Worm (Caenorhabditis elegans) whole organism, mixed stage, embryonic: ENCODE results near the gene uig-1.

ENCODE experiments used
- M03D4.4 ChIP-seq: sonication (generic microtip); optimal IDR thresholded peaks from 2 replicates; lab custom pipeline; 2017; ENCODE audit warnings: mild to moderate bottlenecking, missing genetic modification characterization, missing compliant biosample characterization
- blmp-1 ChIP-seq: fragments of 150-350 bp; optimal IDR thresholded peaks from 2 replicates; lab custom pipeline; 2014; ENCODE audit warnings: missing biosample characterization, missing genetic modification characterization
- ceh-39 ChIP-seq: fragments of 150-350 bp; optimal IDR thresholded peaks from 2 replicates; lab custom pipeline; 2014; ENCODE audit warnings: missing biosample characterization, missing genetic modification characterization
- ceh-83 ChIP-seq: fragments of 200-800 bp; sonication (Bioruptor generic); optimal IDR thresholded peaks from 2 replicates; lab custom pipeline; 2018; ENCODE audit warnings: mild to moderate bottlenecking, missing genetic modification characterization, missing compliant biosample characterization
- ces-1 ChIP-seq: fragments of 150-350 bp; optimal IDR thresholded peaks from 2 replicates; lab custom pipeline; 2014; ENCODE audit warnings: missing biosample characterization, missing genetic modification reagents, missing genetic modification characterization
- drap-1 ChIP-seq: fragments of 200-800 bp; sonication (Bioruptor generic); optimal IDR thresholded peaks from 3 replicates; lab custom pipeline; 2018; ENCODE audit warnings: mild to moderate bottlenecking, missing genetic modification characterization, missing compliant biosample characterization
- elt-1 ChIP-seq: sonication (generic microtip); optimal IDR thresholded peaks from 2 replicates; lab custom pipeline; 2017; ENCODE audit warnings: missing genetic modification characterization, mild to moderate bottlenecking, missing compliant biosample characterization, antibody characterized with exemption, moderate library complexity, borderline replicate concordance; ENCODE audit not compliant: insufficient read depth
- flh-1 ChIP-seq: fragments of 200-800 bp; sonication (Bioruptor generic); optimal IDR thresholded peaks from 2 replicates; lab custom pipeline; 2018; ENCODE audit warnings: mild to moderate bottlenecking, missing genetic modification characterization, moderate library complexity, missing compliant biosample characterization
- ham-2 ChIP-seq: fragments of 200-800 bp; sonication (Bioruptor generic); optimal IDR thresholded peaks from 2 replicates; lab custom pipeline; 2018; ENCODE audit warnings: mild to moderate bottlenecking, missing genetic modification characterization, missing compliant biosample characterization
- hlh-1 ChIP-seq: fragments of 150-350 bp; optimal IDR thresholded peaks from 2 replicates; lab custom pipeline; 2014; ENCODE audit warnings: missing biosample characterization, missing genetic modification reagents, missing genetic modification characterization
- lin-32 ChIP-seq: fragments of 200-800 bp; sonication (Bioruptor generic); optimal IDR thresholded peaks from 2 replicates; lab custom pipeline; 2018; ENCODE audit warnings: mild to moderate bottlenecking, missing genetic modification characterization, missing compliant biosample characterization
- lsy-2 ChIP-seq: fragments of 150-350 bp; optimal IDR thresholded peaks from 2 replicates; lab custom pipeline; 2014; ENCODE audit warnings: missing biosample characterization, missing genetic modification characterization
- mab-5 ChIP-seq: fragments of 150-350 bp; optimal IDR thresholded peaks from 2 replicates; lab custom pipeline; 2014; ENCODE audit warnings: missing biosample characterization, missing genetic modification characterization
- mep-1 ChIP-seq: fragments of 150-350 bp; optimal IDR thresholded peaks from 2 replicates; lab custom pipeline; 2017; ENCODE audit warnings: missing biosample characterization, missing genetic modification reagents, missing genetic modification characterization, inconsistent platforms
- mls-2 ChIP-seq: sonication (generic microtip); optimal IDR thresholded peaks from 2 replicates; lab custom pipeline; 2016; ENCODE audit warnings: mild to moderate bottlenecking, missing genetic modification characterization, moderate library complexity, missing compliant biosample characterization
- nhr-12 ChIP-seq: fragments of 150-350 bp; optimal IDR thresholded peaks from 2 replicates; lab custom pipeline; 2014; ENCODE audit warnings: missing biosample characterization, missing genetic modification characterization
- nhr-2 ChIP-seq: fragments of 150-350 bp; optimal IDR thresholded peaks from 2 replicates; lab custom pipeline; 2014; ENCODE audit warnings: missing biosample characterization, missing genetic modification characterization
- nhr-28 ChIP-seq: fragments of 150-350 bp; optimal IDR thresholded peaks from 2 replicates; lab custom pipeline; 2014; ENCODE audit warnings: missing biosample characterization, missing genetic modification characterization
- sem-2 ChIP-seq: fragments of 200-800 bp; sonication (Bioruptor generic); optimal IDR thresholded peaks from 2 replicates; lab custom pipeline; 2018; ENCODE audit warnings: mild to moderate bottlenecking, missing genetic modification characterization, missing compliant biosample characterization
- snpc-4 ChIP-seq: fragments of 150-350 bp; optimal IDR thresholded peaks from 2 replicates; lab custom pipeline; 2014; ENCODE audit warnings: missing biosample characterization, missing genetic modification characterization
- sptf-1 ChIP-seq: sonication (generic microtip); optimal IDR thresholded peaks from 2 replicates; lab custom pipeline; 2017; ENCODE audit warnings: mild to moderate bottlenecking, missing genetic modification characterization, moderate library complexity, missing compliant biosample characterization
- tbx-8 ChIP-seq: fragments of 200-800 bp; sonication (Bioruptor generic); optimal IDR thresholded peaks from 2 replicates; lab custom pipeline; 2018; ENCODE audit warnings: mild to moderate bottlenecking, missing genetic modification characterization, moderate library complexity, missing compliant biosample characterization
- unc-120 ChIP-seq: sonication (generic microtip); optimal IDR thresholded peaks from 2 replicates; lab custom pipeline; 2017; ENCODE audit warnings: missing genetic modification characterization, missing compliant biosample characterization; ENCODE audit not compliant: poor library complexity, severe bottlenecking
- unc-39 ChIP-seq: fragments of 150-350 bp; optimal IDR thresholded peaks from 2 replicates; lab custom pipeline; 2014; ENCODE audit warnings: missing biosample characterization, missing genetic modification characterization
- unc-62 ChIP-seq: fragments of 150-350 bp; optimal IDR thresholded peaks from 2 replicates; lab custom pipeline; 2014; ENCODE audit warnings: missing biosample characterization, missing genetic modification reagents, missing genetic modification characterization
- zip-8 ChIP-seq: fragments of 150-350 bp; optimal IDR thresholded peaks from 2 replicates; lab custom pipeline; 2014; ENCODE audit warnings: missing biosample characterization, missing genetic modification characterization
- ztf-11 ChIP-seq: fragments of 150-350 bp; optimal IDR thresholded peaks from 2 replicates; lab custom pipeline; 2014; ENCODE audit warnings: missing biosample characterization, missing genetic modification characterization

The uig-1 gene

DNA sequence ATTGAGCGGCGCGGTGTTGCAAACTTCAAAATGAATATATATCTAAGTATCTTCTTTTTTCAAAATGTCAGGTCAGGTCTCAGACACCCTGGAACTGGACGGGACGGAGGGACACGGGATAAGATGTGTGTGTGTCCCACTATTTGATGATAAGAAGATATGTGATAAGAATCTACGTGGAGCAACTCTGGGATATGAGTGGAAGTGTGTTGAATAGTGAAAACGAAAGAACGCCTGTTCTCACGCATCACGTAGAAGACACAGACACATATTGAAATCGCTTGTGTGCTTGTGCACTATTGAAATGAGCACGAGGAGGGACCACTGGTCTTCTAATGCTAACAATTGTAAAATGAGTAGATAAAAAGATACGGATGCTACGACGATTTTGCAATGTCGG, at the start of gene uig-1:
uig-1 (minus strand) TSS at position 120 of the 400 bp plus-strand sequence.
- TF ChIP-seq hlh-1 (tag; lab: Kevin White, UChicago) (peak; percentile 47), drap-1 (no peak)

DNA sequence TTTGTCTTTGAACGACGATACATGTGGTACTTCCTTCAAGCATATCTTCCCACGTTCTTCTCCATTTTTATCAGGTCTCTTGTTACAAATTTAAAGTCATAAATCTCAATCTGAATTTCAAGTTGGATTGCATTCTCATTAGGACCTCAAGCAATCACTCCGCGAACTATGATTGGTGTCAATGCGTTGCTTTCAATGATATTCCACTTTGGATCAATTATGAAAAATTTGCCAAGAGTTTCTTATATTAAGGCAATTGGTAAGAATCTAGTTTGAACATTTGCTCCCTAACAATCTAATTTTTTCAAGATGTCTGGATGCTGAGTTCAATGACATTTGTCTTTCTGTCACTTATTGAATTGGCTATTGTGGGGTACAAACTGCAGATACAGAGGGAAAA, 46.5 kb upstream of the uig-1 start:
- TF ChIP-seq lsy-2 (tag; lab: Kevin White, UChicago) (no peak), unc-120 (tag; lab: Kevin White, UChicago) (no peak), hlh-1 (tag; lab: Kevin White, UChicago) (no peak), sem-2 (GFP tag; lab: Kevin White, UChicago) (no peak), tbx-8 (no peak), nhr-28 (tag; lab: Kevin White, UChicago) (no peak), nhr-2 (tag; lab: Kevin White, UChicago) (no peak), ces-1 (GFP tag; lab: Kevin White, UChicago) (no peak), snpc-4 (tag; lab: Kevin White, UChicago) (no peak), drap-1 (no peak)

DNA sequence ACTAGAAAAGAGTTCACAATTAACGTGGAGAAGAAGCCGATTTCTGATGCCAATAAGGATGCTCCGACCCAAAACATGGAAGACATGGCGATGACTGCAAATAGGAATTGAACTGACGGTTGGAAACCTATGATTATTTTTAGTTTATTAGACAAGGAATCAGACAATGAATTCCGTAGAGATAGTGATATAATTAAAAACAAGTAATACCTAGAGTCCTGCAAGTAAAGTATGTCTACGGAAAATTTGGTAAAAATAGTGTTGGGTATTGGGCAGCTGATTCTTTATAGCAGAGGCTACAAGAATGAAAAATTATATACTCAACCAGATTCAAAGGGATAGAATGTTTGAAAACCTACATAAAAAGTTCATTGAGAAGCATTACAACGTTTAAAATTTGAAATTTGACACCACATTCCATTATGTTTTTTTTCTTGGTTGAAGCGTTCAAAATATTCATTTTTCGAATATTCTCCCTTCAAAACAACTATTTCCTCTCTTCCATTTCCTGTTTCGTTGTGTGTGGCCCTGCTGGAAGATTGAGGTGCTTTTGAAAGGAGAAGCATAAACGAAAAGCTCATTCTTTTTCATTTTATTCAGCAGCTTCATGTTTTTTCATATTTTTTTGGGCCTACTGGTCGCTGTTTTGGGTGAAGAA, 44.0 kb upstream of the uig-1 start, which contains the start of the genes str-4 and lgc-48:
str-4 (minus strand) TSS at position 101 of the 658 bp plus-strand sequence.
lgc-48 (plus strand) TSS at position 608 of the 658 bp plus-strand sequence.
- no peak for TF ChIP-seq unc-39 (tag; lab: Kevin White, UChicago)

DNA sequence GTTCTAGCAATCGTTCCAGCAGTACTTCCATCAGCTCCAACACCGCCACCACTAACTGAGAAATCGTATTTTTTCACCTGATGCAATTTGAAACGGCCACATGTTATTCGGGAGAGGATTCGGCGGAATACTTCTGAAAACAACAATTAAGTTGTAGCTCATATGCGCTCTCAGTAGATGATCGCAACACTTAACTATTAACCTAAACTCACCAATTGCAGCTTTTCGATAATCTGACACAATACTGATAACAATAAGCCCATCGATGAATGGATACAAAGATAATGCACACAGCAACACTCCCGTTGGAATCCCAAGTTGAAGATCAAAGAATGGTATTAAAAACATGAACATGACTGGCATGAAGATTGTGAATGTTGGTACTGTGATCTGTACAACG, 42.3 kb upstream of the uig-1 start:
- TF ChIP-seq nhr-2 (tag; lab: Kevin White, UChicago) = no peak
- TF ChIP-seq mep-1 (tag; lab: Kevin White, UChicago) = no peak
- TF ChIP-seq tbx-8 = no peak
- no peak for TF ChIP-seq drap-1
- no peak for TF ChIP-seq flh-1 (GFP tag; lab: Kevin White, UChicago)
- no peak for TF ChIP-seq snpc-4 (tag; lab: Kevin White, UChicago)
- no peak for TF ChIP-seq nhr-12 (tag; lab: Kevin White, UChicago)
- no peak for TF ChIP-seq lin-32 (GFP tag; lab: Kevin White, UChicago)
- no peak for TF ChIP-seq elt-1 (tag; lab: Kevin White, UChicago)
- no peak for TF ChIP-seq sptf-1 (tag; lab: Kevin White, UChicago)
- TF ChIP-seq mls-2 (tag; lab: Kevin White, UChicago) = no peak
- no peak for TF ChIP-seq nhr-28 (tag; lab: Kevin White, UChicago)
- TF ChIP-seq blmp-1 (tag; lab: Kevin White, UChicago) = no peak
- no peak for TF ChIP-seq ceh-39 (tag; lab: Kevin White, UChicago)
- no peak for TF ChIP-seq ztf-11 (tag; lab: Kevin White, UChicago)
- TF ChIP-seq ham-2 (GFP tag; lab: Kevin White, UChicago) = no peak

DNA sequence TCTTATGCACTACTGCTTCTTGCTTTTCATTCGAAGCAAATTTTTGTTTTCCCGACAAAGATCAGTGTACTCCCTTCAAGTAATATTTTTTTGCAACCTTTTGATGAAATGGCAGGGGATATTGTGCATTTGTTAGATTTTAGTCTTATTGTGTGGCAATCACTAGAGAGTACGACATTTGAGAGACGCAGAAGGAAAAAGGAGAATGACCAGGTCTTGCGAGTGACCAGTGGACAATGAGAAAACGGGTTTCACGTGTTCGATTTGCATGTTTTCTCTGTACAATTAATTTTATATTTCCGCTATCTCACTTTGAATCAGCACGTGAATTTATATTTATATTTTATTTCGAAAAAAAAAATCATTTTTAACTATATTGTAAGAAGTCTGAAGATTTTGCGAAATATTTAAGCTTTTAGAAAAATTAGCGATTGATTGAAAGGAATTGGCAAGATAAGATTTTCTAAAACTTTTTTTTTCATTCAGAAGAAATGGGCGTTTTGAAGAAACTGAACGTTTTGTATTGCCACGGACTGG, 40.2 kb upstream of the uig-1 start, which contains the start of gene C50B6.9:
C50B6.9 (plus strand) TSS at position 487 of the 537 bp plus-strand sequence.
- TF ChIP-seq elt-1 (tag; lab: Kevin White, UChicago) (peak; percentile 9), ham-2 (GFP tag; lab: Kevin White, UChicago) (no peak)

DNA sequence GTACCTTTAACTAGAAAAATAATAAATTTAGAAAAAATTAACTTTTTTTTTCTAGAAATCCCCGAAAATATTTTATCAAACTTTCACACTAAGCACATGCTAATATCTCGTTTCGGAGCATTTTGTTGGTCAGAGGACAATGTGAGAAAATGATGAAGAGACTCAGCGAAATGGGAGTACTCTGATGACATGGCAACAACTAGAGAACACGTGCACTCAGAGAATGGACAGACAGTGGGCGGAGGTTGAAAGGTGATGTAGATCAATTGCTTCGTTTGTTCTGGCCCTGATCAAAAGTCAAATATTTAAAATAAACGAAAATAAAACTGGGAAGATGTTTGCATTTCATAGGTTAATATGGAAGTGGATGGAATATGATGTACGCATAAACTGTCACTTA, 38.7 kb upstream of the uig-1 start:
- TF ChIP-seq zip-8 (tag; lab: Kevin White, UChicago) (no peak), mab-5 (tag; lab: Kevin White, UChicago) (no peak), unc-62 (no peak), M03D4.4 (no peak), flh-1 (GFP tag; lab: Kevin White, UChicago) (no peak), nhr-2 (tag; lab: Kevin White, UChicago) (no peak), ztf-11 (tag; lab: Kevin White, UChicago) (no peak), drap-1 (no peak), ceh-83 (GFP tag; lab: Kevin White, UChicago) (no peak), sem-2 (GFP tag; lab: Kevin White, UChicago) (no peak), ham-2 (GFP tag; lab: Kevin White, UChicago) (no peak)
